Fruit fly (Drosophila melanogaster) whole organism, embryonic: ENCODE results near the gene Nelf-E.

ENCODE experiments used
- Adf1 ChIP-seq: fragments of 200-800 bp; sonication (Bioruptor generic); IDR thresholded peaks from 2 replicates; pipeline ENCODE4 v1.3.6; 2022; ENCODE audit warnings: missing biosample characterization, missing genetic modification characterization
- Atf6 ChIP-seq: fragments of 200-800 bp; sonication (Bioruptor generic); IDR thresholded peaks from 2 replicates; pipeline ENCODE4 v1.3.6; 2022; ENCODE audit warnings: missing biosample characterization, missing genetic modification characterization
- CG10147 ChIP-seq: fragments of 200-800 bp; sonication (Bioruptor generic); optimal IDR thresholded peaks from 2 replicates; lab custom pipeline; 2019; ENCODE audit warnings: missing biosample characterization, mild to moderate bottlenecking, missing genetic modification characterization, moderate library complexity
- CG10654 ChIP-seq: fragments of 200-800 bp; sonication (Bioruptor generic); optimal IDR thresholded peaks from 2 replicates; lab custom pipeline; 2016; ENCODE audit warnings: missing biosample characterization, missing genetic modification characterization
- CG11085 ChIP-seq: fragments of 200-800 bp; sonication (Bioruptor generic); IDR thresholded peaks from 2 replicates; pipeline ENCODE4 v1.3.6; 2022; ENCODE audit warnings: missing biosample characterization, missing genetic modification characterization
- CG11560 ChIP-seq: fragments of 200-800 bp; sonication (Bioruptor generic); IDR thresholded peaks from 3 replicates; pipeline ENCODE4 v1.3.6; 2022; ENCODE audit warnings: missing biosample characterization, missing genetic modification characterization
- CG1647 ChIP-seq: fragments of 200-800 bp; sonication (Bioruptor generic); optimal IDR thresholded peaks from 3 replicates; lab custom pipeline; 2016; ENCODE audit warnings: missing biosample characterization, missing genetic modification characterization
- CG16813 ChIP-seq: fragments of 200-800 bp; sonication (Bioruptor generic); IDR thresholded peaks from 3 replicates; pipeline ENCODE4 v1.3.6; 2022; ENCODE audit warnings: missing biosample characterization, missing genetic modification characterization; ENCODE audit not compliant: partially characterized antibody
- CG17361 ChIP-seq: fragments of 200-800 bp; sonication (Bioruptor generic); IDR thresholded peaks from 3 replicates; pipeline ENCODE4 v1.3.6; 2022; ENCODE audit warnings: missing biosample characterization, missing genetic modification characterization
- CG17829 ChIP-seq: fragments of 200-800 bp; optimal IDR thresholded peaks from 2 replicates; lab custom pipeline; 2019; ENCODE audit warnings: missing biosample characterization, mild to moderate bottlenecking, missing genetic modification characterization, moderate library complexity
- CG31388 ChIP-seq: fragments of 200-800 bp; sonication (Bioruptor generic); optimal IDR thresholded peaks from 2 replicates; lab custom pipeline; 2016; ENCODE audit warnings: missing biosample characterization, missing genetic modification characterization
- CG3847 ChIP-seq: fragments of 200-800 bp; sonication (Bioruptor generic); IDR thresholded peaks from 2 replicates; pipeline ENCODE4 v1.3.6; 2022; ENCODE audit warnings: missing biosample characterization, missing genetic modification characterization
- CG3995 ChIP-seq: fragments of 200-800 bp; sonication (Bioruptor generic); optimal IDR thresholded peaks from 3 replicates; lab custom pipeline; 2016; ENCODE audit warnings: missing biosample characterization, missing genetic modification characterization
- CG7963 ChIP-seq: fragments of 200-800 bp; sonication (Bioruptor generic); IDR thresholded peaks from 3 replicates; pipeline ENCODE4 v1.3.6; 2022; ENCODE audit warnings: missing biosample characterization, missing genetic modification characterization; ENCODE audit not compliant: partially characterized antibody
- CG7987 ChIP-seq: fragments of 200-800 bp; sonication (Bioruptor generic); optimal IDR thresholded peaks from 2 replicates; lab custom pipeline; 2018; ENCODE audit warnings: missing biosample characterization, mild to moderate bottlenecking, missing genetic modification characterization, moderate library complexity
- CG9876 ChIP-seq: fragments of 200-800 bp; sonication (Bioruptor generic); optimal IDR thresholded peaks from 2 replicates; lab custom pipeline; 2016; ENCODE audit warnings: missing biosample characterization, missing genetic modification characterization
- CG9932 ChIP-seq: fragments of 200-800 bp; sonication (Bioruptor generic); IDR thresholded peaks from 2 replicates; pipeline ENCODE4 v1.3.6; 2022; ENCODE audit warnings: missing biosample characterization, missing genetic modification characterization
- Dref ChIP-seq: fragments of 200-800 bp; sonication (Bioruptor generic); IDR thresholded peaks from 2 replicates; pipeline ENCODE4 v1.3.6; 2022; ENCODE audit warnings: missing biosample characterization, missing genetic modification characterization
- E2f2 ChIP-seq: fragments of 200-800 bp; sonication (Bioruptor generic); IDR thresholded peaks from 2 replicates; pipeline ENCODE4 v1.3.6; 2022; ENCODE audit warnings: missing biosample characterization, missing genetic modification characterization
- HmgZ ChIP-seq: fragments of 200-800 bp; sonication (Bioruptor generic); optimal IDR thresholded peaks from 2 replicates; lab custom pipeline; 2018; ENCODE audit warnings: missing biosample characterization, mild to moderate bottlenecking, missing genetic modification characterization
- Hmr ChIP-seq: fragments of 200-800 bp; sonication (Bioruptor generic); optimal IDR thresholded peaks from 3 replicates; lab custom pipeline; 2017; ENCODE audit warnings: mild to moderate bottlenecking, missing biosample characterization, missing genetic modification reagents, missing genetic modification characterization
- Hr3 ChIP-seq: fragments of 200-800 bp; sonication (Bioruptor generic); optimal IDR thresholded peaks from 3 replicates; lab custom pipeline; 2016; ENCODE audit warnings: missing biosample characterization, missing genetic modification characterization
- Hr39 ChIP-seq: fragments of >200 bp; optimal IDR thresholded peaks from 2 replicates; lab custom pipeline; 2017
- Hr78 ChIP-seq, 2 experiments: fragments of 200-800 bp in 1 of 2; fragments of >200 bp in 1 of 2; sonication (Bioruptor generic) in 1 of 2; optimal IDR thresholded peaks; 2 replicates each; lab custom pipeline; 2017 to 2019; ENCODE audit warnings: missing biosample characterization in 2 of 2, missing genetic modification characterization in 2 of 2, mild to moderate bottlenecking in 1 of 2, moderate library complexity in 1 of 2
- MESR4 ChIP-seq: fragments of 200-800 bp; sonication (Bioruptor generic); optimal IDR thresholded peaks from 2 replicates; lab custom pipeline; 2018; ENCODE audit warnings: missing biosample characterization, mild to moderate bottlenecking, missing genetic modification characterization, moderate library complexity
- Mrtf ChIP-seq: fragments of 200-800 bp; sonication (Bioruptor generic); IDR thresholded peaks from 3 replicates; pipeline ENCODE4 v1.3.6; 2022; ENCODE audit warnings: missing biosample characterization, missing genetic modification characterization
- Nf-YA ChIP-seq: fragments of 200-800 bp; sonication (Bioruptor generic); IDR thresholded peaks from 2 replicates; pipeline ENCODE4 v1.3.6; 2022; ENCODE audit warnings: missing biosample characterization, missing genetic modification characterization
- Sin3A ChIP-seq: fragments of >200 bp; optimal IDR thresholded peaks from 2 replicates; lab custom pipeline; 2018
- Sry-δ ChIP-seq: fragments of 200-800 bp; sonication (Bioruptor generic); optimal IDR thresholded peaks from 2 replicates; lab custom pipeline; 2016; ENCODE audit warnings: missing biosample characterization, missing genetic modification characterization
- Vsx1 ChIP-seq: fragments of 200-800 bp; sonication (Bioruptor generic); optimal IDR thresholded peaks from 2 replicates; lab custom pipeline; 2017; ENCODE audit warnings: missing biosample characterization, mild to moderate bottlenecking, missing genetic modification characterization, missing genetic modification reagents
- Xrp1 ChIP-seq: fragments of 200-800 bp; sonication (Bioruptor generic); IDR thresholded peaks from 2 replicates; pipeline ENCODE4 v1.3.6; 2022; ENCODE audit warnings: missing biosample characterization, missing genetic modification characterization
- bbx ChIP-seq: fragments of 200-800 bp; sonication (Bioruptor generic); IDR thresholded peaks from 2 replicates; pipeline ENCODE4 v1.3.6; 2022; ENCODE audit warnings: missing biosample characterization, missing genetic modification characterization; ENCODE audit not compliant: partially characterized antibody
- bsh ChIP-seq, 2 experiments: fragments of 200-800 bp; sonication (Bioruptor generic); optimal IDR thresholded peaks; 2 replicates each; lab custom pipeline; 2017 to 2018; ENCODE audit warnings: mild to moderate bottlenecking in 2 of 2, missing biosample characterization in 2 of 2, missing genetic modification characterization in 2 of 2, moderate library complexity in 1 of 2
- cg ChIP-seq: fragments of 200-800 bp; sonication (Bioruptor generic); optimal IDR thresholded peaks from 3 replicates; lab custom pipeline; 2019; ENCODE audit warnings: missing biosample characterization, mild to moderate bottlenecking, missing genetic modification characterization, moderate library complexity
- chif ChIP-seq, 2 experiments: fragments of 200-800 bp; sonication (Bioruptor generic); optimal IDR thresholded peaks; 3 replicates each; lab custom pipeline; 2016; ENCODE audit warnings: missing biosample characterization in 2 of 2, missing genetic modification characterization in 2 of 2
- chm ChIP-seq: fragments of 200-800 bp; sonication (Bioruptor generic); IDR thresholded peaks from 2 replicates; pipeline ENCODE4 v1.3.6; 2022; ENCODE audit warnings: missing biosample characterization, missing genetic modification characterization
- dmrt11E ChIP-seq: fragments of 200-800 bp; sonication (Bioruptor generic); optimal IDR thresholded peaks from 3 replicates; lab custom pipeline; 2018; ENCODE audit warnings: missing biosample characterization, mild to moderate bottlenecking, missing genetic modification characterization, moderate library complexity
- emc ChIP-seq: fragments of 200-800 bp; sonication (Bioruptor generic); optimal IDR thresholded peaks from 2 replicates; lab custom pipeline; 2016; ENCODE audit warnings: missing biosample characterization, missing genetic modification characterization
- fd64A ChIP-seq: fragments of 200-800 bp; sonication (Bioruptor generic); optimal IDR thresholded peaks from 3 replicates; lab custom pipeline; 2018; ENCODE audit warnings: missing biosample characterization, mild to moderate bottlenecking, missing genetic modification characterization
- fd96Cb ChIP-seq: fragments of 200-800 bp; sonication (Bioruptor generic); optimal IDR thresholded peaks from 2 replicates; lab custom pipeline; 2018; ENCODE audit warnings: missing biosample characterization, mild to moderate bottlenecking, missing genetic modification characterization, moderate library complexity
- gfzf ChIP-seq: fragments of 200-800 bp; sonication (Bioruptor generic); optimal IDR thresholded peaks from 2 replicates; lab custom pipeline; 2016; ENCODE audit warnings: missing biosample characterization, mild to moderate bottlenecking, missing genetic modification characterization, moderate library complexity
- grau ChIP-seq: fragments of 200-800 bp; optimal IDR thresholded peaks from 3 replicates; lab custom pipeline; 2019; ENCODE audit warnings: missing biosample characterization, mild to moderate bottlenecking, missing genetic modification characterization, moderate library complexity
- gsb-n ChIP-seq: fragments of 200-800 bp; sonication (Bioruptor generic); optimal IDR thresholded peaks from 3 replicates; lab custom pipeline; 2018; ENCODE audit warnings: missing biosample characterization, mild to moderate bottlenecking, missing genetic modification characterization
- lmd ChIP-seq: fragments of 200-800 bp; sonication (Bioruptor generic); IDR thresholded peaks from 2 replicates; pipeline ENCODE4 v1.3.6; 2022; ENCODE audit warnings: missing biosample characterization, missing genetic modification characterization
- pan ChIP-seq, 4 experiments: fragments of >200 bp in 3 of 4; fragments of 200-800 bp in 1 of 4; sonication (Bioruptor generic) in 1 of 4; optimal IDR thresholded peaks in 3 of 4; IDR thresholded peaks in 1 of 4; 2 replicates each; pipeline versions ENCODE4 v1.3.6 to Lab custom; 2017 to 2022; ENCODE audit warnings: missing biosample characterization in 2 of 4, missing genetic modification characterization in 2 of 4, mixed read lengths in 1 of 4
- pnt ChIP-seq: fragments of 200-800 bp; sonication (Bioruptor generic); optimal IDR thresholded peaks from 3 replicates; lab custom pipeline; 2016; ENCODE audit warnings: missing biosample characterization, missing genetic modification characterization
- pzg ChIP-seq: fragments of 200-800 bp; sonication (Bioruptor generic); optimal IDR thresholded peaks from 3 replicates; lab custom pipeline; 2018; ENCODE audit warnings: missing biosample characterization, mild to moderate bottlenecking, missing genetic modification characterization, moderate library complexity
- rib ChIP-seq: fragments of 200-800 bp; sonication (Bioruptor generic); IDR thresholded peaks from 2 replicates; pipeline ENCODE4 v1.3.6; 2022; ENCODE audit warnings: missing biosample characterization, missing genetic modification characterization
- sob ChIP-seq: fragments of 200-800 bp; sonication (Bioruptor generic); IDR thresholded peaks from 2 replicates; pipeline ENCODE4 v1.3.6; 2022; ENCODE audit warnings: missing biosample characterization, missing genetic modification characterization
- tio ChIP-seq: fragments of 200-800 bp; sonication (Bioruptor generic); optimal IDR thresholded peaks from 2 replicates; lab custom pipeline; 2017; ENCODE audit warnings: missing biosample characterization, missing genetic modification characterization, inconsistent platforms

The Nelf-E gene

DNA sequence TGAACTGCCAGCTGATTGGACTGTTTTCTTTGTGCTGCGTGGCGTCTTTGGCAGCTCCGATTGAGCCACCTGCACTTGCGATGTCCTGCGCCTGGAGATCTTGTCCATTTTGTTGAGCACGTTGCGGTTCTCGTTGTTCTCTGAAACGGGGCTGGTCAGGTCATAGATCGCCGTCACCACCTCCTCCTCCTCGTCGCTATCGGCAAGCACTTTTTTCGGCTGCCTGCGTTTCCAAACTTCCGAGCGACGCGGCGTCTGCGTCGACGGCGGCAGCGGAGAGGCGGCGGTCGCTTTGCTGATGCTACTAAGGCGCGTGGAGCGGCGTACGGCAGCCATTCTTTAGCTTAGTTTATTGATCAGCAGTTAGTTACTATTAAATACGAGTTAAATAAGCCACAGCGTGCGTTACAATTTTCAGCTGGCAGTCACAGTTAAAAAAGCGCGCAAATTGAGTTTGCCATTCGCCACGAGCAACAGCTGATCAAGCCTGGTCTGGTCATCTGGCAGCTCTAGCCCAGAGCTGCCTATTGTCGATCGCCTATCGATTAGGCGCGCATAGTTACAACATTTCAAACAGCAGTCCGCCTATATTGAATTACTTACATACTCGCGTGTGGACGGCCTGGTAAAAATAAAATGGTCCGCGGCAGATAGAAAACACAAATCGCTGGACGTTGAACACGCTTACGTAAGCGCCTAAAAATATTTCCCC lies 33.1 kb upstream of the Nelf-E start, which contains the start of gene Cdc6 (continued):
- TF ChIP-seq pan (optimal IDR thresholded peaks at IDR 0.05; lab: Kevin White, UChicago) (no peak), pan (GFP tag; optimal IDR thresholded peaks at IDR 0.05 in 1 of 2, IDR thresholded peaks at IDR 0.05 in 1 of 2) (no peak), fd96Cb (no peak), CG11560 (tag; lab: Robert Waterston, UW) (peak; percentile 93), E2f2 (GFP tag; lab: Robert Waterston, UW) (peak; percentile 99), lmd (no peak), bbx (GFP tag; lab: Robert Waterston, UW) (peak; percentile 53; the same call in 1 of the 2 replicates), Xrp1 (GFP tag; lab: Robert Waterston, UW) (no peak), gfzf (GFP tag; lab: Kevin White, UChicago) (peak; percentile 11), chm (no peak), Hr3 (GFP tag; lab: Kevin White, UChicago) (no peak), Adf1 (GFP tag; lab: Robert Waterston, UW) (peak; percentile 92), CG17829 (tag; lab: Kevin White, UChicago) (peak; percentile 12), CG3995 (GFP tag; lab: Kevin White, UChicago) (peak; percentile 62), CG17361 (no peak), CG7963 (0 out of 3 replicates have a peak, but pooled peaks have one; percentile 32), fd64A (GFP tag; lab: Kevin White, UChicago) (no peak), grau (no peak), pzg (GFP tag; lab: Kevin White, UChicago) (peak; percentile 83), emc (GFP tag; lab: Kevin White, UChicago) (no peak), CG1647 (no peak), rib (GFP tag; lab: Robert Waterston, UW) (no peak), tio (no peak), MESR4 (GFP tag; lab: Kevin White, UChicago) (peak; percentile 49), sob (GFP tag; lab: Robert Waterston, UW) (no peak), CG16813 (GFP tag; lab: Robert Waterston, UW) (peak; percentile 22; the same call in 1 of the 3 replicates), HmgZ (tag; lab: Kevin White, UChicago) (peak; percentile 1), CG11085 (GFP tag; lab: Robert Waterston, UW) (no peak), Sry-δ (GFP tag; lab: Kevin White, UChicago) (peak; percentile 47), CG10147 (GFP tag; lab: Kevin White, UChicago) (no peak), Hmr (GFP tag; lab: Kevin White, UChicago) (no peak), CG31388 (no peak), gsb-n (tag; lab: Kevin White, UChicago) (peak; percentile 58), pnt (GFP tag; lab: Kevin White, UChicago) (no peak), bsh (GFP tag; optimal IDR thresholded peaks at IDR 0.05; lab: Kevin White, UChicago) (no peak), Sin3A (lab: Kevin White, UChicago) (peak; percentile 69), CG3847 (peak; percentile 19; the same call in 1 of the 2 replicates), Hr39 (lab: Kevin White, UChicago) (no peak), Vsx1 (no peak), CG10654 (GFP tag; lab: Kevin White, UChicago) (no peak), Dref (GFP tag; lab: Robert Waterston, UW) (peak; percentile 89), Nf-YA (GFP tag; lab: Robert Waterston, UW) (no peak), Hr78 (GFP tag; optimal IDR thresholded peaks at IDR 0.05; lab: Kevin White, UChicago) (peak in 1 of 2 experiments; percentile 4), CG9876 (GFP tag; lab: Kevin White, UChicago) (no peak), dmrt11E (no peak), cg (GFP tag; lab: Kevin White, UChicago) (no peak), Mrtf (no peak), chif (GFP tag; optimal IDR thresholded peaks at IDR 0.05; lab: Kevin White, UChicago) (no peak), Atf6 (GFP tag; lab: Robert Waterston, UW) (no peak), CG9932 (peak; percentile 13; the same call in 1 of the 2 replicates), CG7987 (no peak)
